Fruit fly (Drosophila melanogaster) whole organism, pupa: ENCODE data around the gene GstO3.

Source experiments
- CG10348 ChIP-seq: fragments of 200-800 bp; sonication (Bioruptor generic); IDR thresholded peaks from 2 replicates; pipeline ENCODE4 v1.3.6; 2022; ENCODE audit warnings: missing biosample characterization, missing genetic modification characterization
- CG12605 ChIP-seq: fragments of 200-800 bp; sonication (Bioruptor generic); IDR thresholded peaks from 2 replicates; pipeline ENCODE4 v1.3.6; 2022; ENCODE audit warnings: missing biosample characterization, missing genetic modification characterization
- CG15710 ChIP-seq: fragments of 200-800 bp; sonication (Bioruptor generic); optimal IDR thresholded peaks from 2 replicates; lab custom pipeline; 2018; ENCODE audit warnings: missing biosample characterization, mild to moderate bottlenecking, missing genetic modification characterization, moderate library complexity
- CG34367 ChIP-seq: fragments of 200-800 bp; sonication (Bioruptor generic); optimal IDR thresholded peaks from 2 replicates; lab custom pipeline; 2018; ENCODE audit warnings: missing biosample characterization, mild to moderate bottlenecking, missing genetic modification characterization
- CG9948 ChIP-seq: fragments of 200-800 bp; sonication (Bioruptor generic); optimal IDR thresholded peaks from 2 replicates; lab custom pipeline; 2018; ENCODE audit warnings: missing biosample characterization, mild to moderate bottlenecking, missing genetic modification characterization, moderate library complexity
- Pif1A ChIP-seq: fragments of 200-800 bp; sonication (Bioruptor generic); optimal IDR thresholded peaks from 3 replicates; lab custom pipeline; 2016; ENCODE audit warnings: missing biosample characterization, missing genetic modification characterization
- gl ChIP-seq: fragments of 200-800 bp; sonication (Bioruptor generic); optimal IDR thresholded peaks from 2 replicates; lab custom pipeline; 2018; ENCODE audit warnings: missing biosample characterization, mild to moderate bottlenecking, missing genetic modification characterization

DNA sequence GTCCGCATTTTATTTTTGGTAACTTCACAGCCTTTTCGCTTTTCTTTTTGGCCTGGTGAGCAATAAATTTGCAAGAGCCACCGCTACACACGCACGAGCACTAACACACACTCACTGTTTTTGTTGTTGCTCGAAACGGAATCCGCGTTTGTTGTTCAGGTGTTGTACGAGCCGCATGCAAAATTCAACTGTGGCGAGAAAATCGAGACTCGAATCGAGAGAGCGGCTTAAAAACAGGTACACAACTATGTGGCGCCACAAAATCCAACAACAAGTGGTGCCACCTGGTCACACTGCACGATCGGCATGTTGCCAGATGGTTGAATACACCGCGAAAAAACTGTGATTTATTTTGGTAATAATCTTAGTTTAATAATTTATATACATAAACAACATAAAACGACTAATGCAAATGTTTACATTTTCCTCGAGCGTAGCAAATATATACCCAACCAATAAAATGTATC, 11.7 kb upstream of the GstO3 start, which contains the start of gene CG43163:
- TF ChIP-seq gl (tag; lab: Kevin White, UChicago) (no peak), CG12605 (GFP tag; lab: Robert Waterston, UW) (peak; percentile 65; the same call in 1 of the 2 replicates), CG9948 (tag; lab: Kevin White, UChicago) (peak; percentile 53), CG10348 (GFP tag; lab: Robert Waterston, UW) (no peak), CG15710 (tag; lab: Kevin White, UChicago) (peak; percentile 60), Pif1A (GFP tag; lab: Kevin White, UChicago) (no peak), CG34367 (peak; percentile 63)
